Fruit fly (Drosophila melanogaster) whole organism, pupa: ENCODE data around the gene CG11693.

Experiments used
- CG10348 ChIP-seq: fragments of 200-800 bp; sonication (Bioruptor generic); IDR thresholded peaks from 2 replicates; pipeline ENCODE4 v1.3.6; 2022; ENCODE audit warnings: missing biosample characterization, missing genetic modification characterization
- CG12605 ChIP-seq: fragments of 200-800 bp; sonication (Bioruptor generic); IDR thresholded peaks from 2 replicates; pipeline ENCODE4 v1.3.6; 2022; ENCODE audit warnings: missing biosample characterization, missing genetic modification characterization
- CG13204 ChIP-seq: fragments of 200-800 bp; sonication (Bioruptor generic); optimal IDR thresholded peaks from 2 replicates; lab custom pipeline; 2018; ENCODE audit warnings: missing biosample characterization, mild to moderate bottlenecking, missing genetic modification characterization, moderate library complexity
- CG14655 ChIP-seq: fragments of 200-800 bp; sonication (Bioruptor generic); optimal IDR thresholded peaks from 3 replicates; lab custom pipeline; 2017; ENCODE audit warnings: mild to moderate bottlenecking, missing biosample characterization, missing genetic modification reagents, missing genetic modification characterization
- CG15710 ChIP-seq: fragments of 200-800 bp; sonication (Bioruptor generic); optimal IDR thresholded peaks from 2 replicates; lab custom pipeline; 2018; ENCODE audit warnings: missing biosample characterization, mild to moderate bottlenecking, missing genetic modification characterization, moderate library complexity
- CG17806 ChIP-seq: fragments of 200-800 bp; sonication (Bioruptor generic); optimal IDR thresholded peaks from 2 replicates; lab custom pipeline; 2018; ENCODE audit warnings: missing biosample characterization, mild to moderate bottlenecking, missing genetic modification characterization, moderate library complexity
- CG32121 ChIP-seq: fragments of 200-800 bp; sonication (Bioruptor generic); IDR thresholded peaks from 2 replicates; pipeline ENCODE4 v1.3.6; 2022; ENCODE audit warnings: missing biosample characterization, missing genetic modification characterization
- CG34367 ChIP-seq: fragments of 200-800 bp; sonication (Bioruptor generic); optimal IDR thresholded peaks from 2 replicates; lab custom pipeline; 2018; ENCODE audit warnings: missing biosample characterization, mild to moderate bottlenecking, missing genetic modification characterization
- CG4496 ChIP-seq: fragments of 200-800 bp; sonication (Bioruptor generic); IDR thresholded peaks from 3 replicates; pipeline ENCODE4 v1.3.6; 2022; ENCODE audit warnings: missing biosample characterization, missing genetic modification characterization
- CG8159 ChIP-seq: fragments of 200-800 bp; sonication (Bioruptor generic); optimal IDR thresholded peaks from 3 replicates; lab custom pipeline; 2018; ENCODE audit warnings: missing biosample characterization, mild to moderate bottlenecking, missing genetic modification characterization, moderate library complexity
- CG8301 ChIP-seq: fragments of 200-800 bp; sonication (Bioruptor generic); optimal IDR thresholded peaks from 2 replicates; lab custom pipeline; 2018; ENCODE audit warnings: missing biosample characterization, mild to moderate bottlenecking, missing genetic modification characterization
- CG9948 ChIP-seq: fragments of 200-800 bp; sonication (Bioruptor generic); optimal IDR thresholded peaks from 2 replicates; lab custom pipeline; 2018; ENCODE audit warnings: missing biosample characterization, mild to moderate bottlenecking, missing genetic modification characterization, moderate library complexity
- D1 ChIP-seq: fragments of 200-800 bp; sonication (Bioruptor generic); optimal IDR thresholded peaks from 2 replicates; lab custom pipeline; 2018; ENCODE audit warnings: missing biosample characterization, mild to moderate bottlenecking, missing genetic modification characterization, moderate library complexity
- EcR ChIP-seq: fragments of 200-800 bp; sonication (Bioruptor generic); optimal IDR thresholded peaks from 3 replicates; lab custom pipeline; 2019; ENCODE audit warnings: missing biosample characterization, missing genetic modification characterization, mild to moderate bottlenecking, moderate library complexity, missing genetic modification reagents
- Ets98B ChIP-seq: fragments of 200-800 bp; sonication (Bioruptor generic); IDR thresholded peaks from 2 replicates; pipeline ENCODE4 v1.3.6; 2022; ENCODE audit warnings: missing biosample characterization, missing genetic modification characterization
- Pif1A ChIP-seq: fragments of 200-800 bp; sonication (Bioruptor generic); optimal IDR thresholded peaks from 3 replicates; lab custom pipeline; 2016; ENCODE audit warnings: missing biosample characterization, missing genetic modification characterization
- Pif1B ChIP-seq: fragments of 200-800 bp; sonication (Bioruptor generic); optimal IDR thresholded peaks from 3 replicates; lab custom pipeline; 2016; ENCODE audit warnings: missing biosample characterization, missing genetic modification characterization
- Snoo ChIP-seq: fragments of 200-800 bp; sonication (Bioruptor generic); optimal IDR thresholded peaks from 3 replicates; lab custom pipeline; 2017; ENCODE audit warnings: missing biosample characterization, mild to moderate bottlenecking, missing genetic modification characterization, inconsistent platforms
- fd96Ca ChIP-seq: fragments of 200-800 bp; sonication (Bioruptor generic); IDR thresholded peaks from 3 replicates; pipeline ENCODE4 v1.3.6; 2022; ENCODE audit warnings: missing biosample characterization, missing genetic modification characterization
- gl ChIP-seq: fragments of 200-800 bp; sonication (Bioruptor generic); optimal IDR thresholded peaks from 2 replicates; lab custom pipeline; 2018; ENCODE audit warnings: missing biosample characterization, mild to moderate bottlenecking, missing genetic modification characterization
- rn ChIP-seq: fragments of 200-800 bp; sonication (Bioruptor generic); IDR thresholded peaks from 2 replicates; pipeline ENCODE4 v1.3.6; 2022; ENCODE audit warnings: missing biosample characterization, missing genetic modification characterization

CG11693 gene

DNA sequence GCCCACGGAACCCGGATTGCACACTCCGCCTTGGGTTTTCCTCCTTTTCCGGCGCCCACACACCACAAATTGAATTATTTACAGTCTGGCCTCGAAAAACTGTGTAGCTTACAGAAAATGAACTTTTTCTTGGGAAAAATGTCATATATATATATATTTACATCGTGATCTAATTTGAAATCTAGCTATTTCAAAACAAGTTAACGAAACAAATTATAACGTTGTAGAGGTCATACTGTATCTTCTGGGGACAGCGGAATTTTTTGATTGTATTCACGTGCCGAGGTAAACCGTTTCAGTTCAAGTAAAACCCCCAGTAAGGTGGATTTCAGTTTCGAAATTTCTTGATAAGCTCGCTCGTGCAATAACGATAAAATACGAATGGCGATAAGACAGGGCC is 43.9 kb upstream of the CG11693 start:
- no peak for TF ChIP-seq CG10348
- peak; percentile 74 for TF ChIP-seq CG32121 (GFP tag; lab: Robert Waterston, UW)
- peak; percentile 9 for TF ChIP-seq Pif1A (GFP tag; lab: Kevin White, UChicago)
- TF ChIP-seq CG8159 (tag; lab: Kevin White, UChicago), result no peak
- peak; percentile 51 for TF ChIP-seq Snoo (tag; lab: Kevin White, UChicago)
- TF ChIP-seq CG4496 (GFP tag; lab: Robert Waterston, UW), result peak; percentile 72; the same call in 2 of the 3 replicates
- TF ChIP-seq gl (tag; lab: Kevin White, UChicago), result no peak
- TF ChIP-seq CG12605 (GFP tag; lab: Robert Waterston, UW), result peak; percentile 82
- TF ChIP-seq CG17806, result peak; percentile 3
- TF ChIP-seq Ets98B, result peak; percentile 66

- TF ChIP-seq CG14655 (no peak), fd96Ca (GFP tag; lab: Robert Waterston, UW) (no peak), CG12605 (GFP tag; lab: Robert Waterston, UW) (no peak), CG15710 (no peak), CG4496 (GFP tag; lab: Robert Waterston, UW) (no peak), CG8159 (tag; lab: Kevin White, UChicago) (no peak), Ets98B (no peak), CG34367 (tag; lab: Kevin White, UChicago) (no peak), CG9948 (tag; lab: Kevin White, UChicago) (no peak), CG17806 (no peak), Snoo (tag; lab: Kevin White, UChicago) (no peak), rn (GFP tag; lab: Robert Waterston, UW) (no peak), CG8301 (tag; lab: Kevin White, UChicago) (no peak), Pif1B (GFP tag; lab: Kevin White, UChicago) (no peak), CG32121 (GFP tag; lab: Robert Waterston, UW) (no peak), CG10348 (no peak)
Observed at dm6 chr3R:8353994-8354393, 43.4 kb upstream of the CG11693 start.

- TF ChIP-seq Ets98B (no peak), CG10348 (no peak), D1 (tag; lab: Kevin White, UChicago) (no peak), CG17806 (no peak), EcR (no peak), CG13204 (GFP tag; lab: Kevin White, UChicago) (no peak), CG9948 (tag; lab: Kevin White, UChicago) (no peak), Pif1A (GFP tag; lab: Kevin White, UChicago) (no peak), CG34367 (tag; lab: Kevin White, UChicago) (no peak), CG8159 (tag; lab: Kevin White, UChicago) (no peak), gl (tag; lab: Kevin White, UChicago) (no peak), CG8301 (tag; lab: Kevin White, UChicago) (no peak), Snoo (tag; lab: Kevin White, UChicago) (no peak), CG32121 (GFP tag; lab: Robert Waterston, UW) (no peak; the same call in 1 of the 2 replicates), rn (GFP tag; lab: Robert Waterston, UW) (no peak), fd96Ca (GFP tag; lab: Robert Waterston, UW) (no peak), CG4496 (GFP tag; lab: Robert Waterston, UW) (no peak), Pif1B (GFP tag; lab: Kevin White, UChicago) (no peak), CG12605 (GFP tag; lab: Robert Waterston, UW) (no peak; the same call in 1 of the 2 replicates), CG15710 (no peak)
Observed at dm6 chr3R:8352961-8353728, 42.6 kb upstream of the CG11693 start.

DNA sequence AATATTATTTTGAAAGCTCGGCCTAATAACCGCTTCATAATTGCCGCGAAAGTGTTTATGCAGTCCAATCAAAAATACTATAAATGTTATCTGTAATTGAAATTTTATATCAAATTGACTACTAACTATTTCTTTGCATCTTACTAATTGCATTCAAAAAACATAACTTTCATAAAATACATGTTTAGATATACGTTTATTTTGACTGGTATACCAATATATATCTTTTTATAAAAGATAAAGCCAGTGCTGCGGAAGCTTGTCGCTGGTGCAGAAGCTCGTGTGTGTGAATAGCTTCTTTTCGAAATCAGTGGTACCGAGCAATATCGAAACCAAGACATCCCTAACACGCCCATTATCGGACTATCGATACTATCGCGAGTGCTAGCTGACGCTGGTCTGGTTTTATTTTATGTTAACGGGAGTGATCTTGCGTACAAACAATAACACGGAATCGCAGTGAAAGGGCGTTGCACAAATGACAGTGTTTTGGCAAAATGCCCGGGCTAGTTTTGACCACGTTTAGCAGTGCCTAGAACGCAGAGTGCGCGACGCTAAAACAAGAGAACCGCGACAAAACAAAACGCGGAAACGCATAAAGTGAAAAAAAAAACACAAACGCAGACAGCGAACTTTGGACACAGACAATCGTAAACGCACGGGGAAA is 39.0 kb upstream of the CG11693 start, which contains the start of gene Atg13:
Gene Atg13, plus strand, starts transcription at position 367 of the 667 bp plus-strand sequence.
- TF ChIP-seq rn (GFP tag; lab: Robert Waterston, UW) (no peak), CG17806 (peak; percentile 45), CG4496 (GFP tag; lab: Robert Waterston, UW) (peak; percentile 84), CG10348 (no peak), Pif1B (GFP tag; lab: Kevin White, UChicago) (no peak), D1 (tag; lab: Kevin White, UChicago) (no peak), Snoo (tag; lab: Kevin White, UChicago) (peak; percentile 50), CG9948 (tag; lab: Kevin White, UChicago) (peak; percentile 2), Ets98B (peak; percentile 71), CG8301 (tag; lab: Kevin White, UChicago) (peak; percentile 83), CG14655 (no peak), CG34367 (tag; lab: Kevin White, UChicago) (peak; percentile 71), Pif1A (GFP tag; lab: Kevin White, UChicago) (no peak), CG15710 (peak; percentile 42), CG13204 (GFP tag; lab: Kevin White, UChicago) (no peak), CG12605 (GFP tag; lab: Robert Waterston, UW) (peak; percentile 87), CG32121 (GFP tag; lab: Robert Waterston, UW) (peak; percentile 79), gl (tag; lab: Kevin White, UChicago) (peak; percentile 94), CG8159 (tag; lab: Kevin White, UChicago) (peak; percentile 63), EcR (peak; percentile 30), fd96Ca (GFP tag; lab: Robert Waterston, UW) (peak; percentile 66; the same call in 2 of the 3 replicates)
- TF ChIP-seq, all 21 proteins: peak for 14

DNA sequence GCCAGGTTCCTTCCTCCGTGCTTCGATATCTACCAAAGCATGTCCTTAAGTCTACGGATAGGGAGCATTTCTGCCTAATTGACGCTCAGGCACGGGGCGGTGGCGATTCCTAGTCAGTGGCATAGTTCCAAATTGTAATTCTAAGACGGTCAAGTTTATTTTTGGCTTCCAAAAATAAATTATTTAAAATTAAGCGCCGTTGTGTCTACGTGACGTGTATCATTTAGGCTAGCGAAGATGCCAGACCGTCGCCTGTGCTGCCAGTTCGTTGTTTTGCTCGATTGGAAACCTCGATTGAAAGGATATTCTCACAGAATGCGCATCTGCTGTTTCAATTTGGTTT is 38.5 kb upstream of the CG11693 start:
- TF ChIP-seq Pif1B (GFP tag; lab: Kevin White, UChicago), result no peak
- TF ChIP-seq CG12605 (GFP tag; lab: Robert Waterston, UW), result no peak
- TF ChIP-seq Snoo (tag; lab: Kevin White, UChicago), result no peak
- TF ChIP-seq rn (GFP tag; lab: Robert Waterston, UW), result no peak
- TF ChIP-seq CG9948 (tag; lab: Kevin White, UChicago), result no peak
- TF ChIP-seq CG34367 (tag; lab: Kevin White, UChicago), result no peak
- TF ChIP-seq Ets98B, result no peak
- TF ChIP-seq D1 (tag; lab: Kevin White, UChicago), result no peak
- TF ChIP-seq CG4496 (GFP tag; lab: Robert Waterston, UW), result no peak
- no peak for TF ChIP-seq gl (tag; lab: Kevin White, UChicago)
- TF ChIP-seq CG10348, result no peak
- no peak for TF ChIP-seq EcR
- no peak for TF ChIP-seq Pif1A (GFP tag; lab: Kevin White, UChicago)
- no peak for TF ChIP-seq CG8301 (tag; lab: Kevin White, UChicago)
- no peak for TF ChIP-seq fd96Ca (GFP tag; lab: Robert Waterston, UW)
- no peak for TF ChIP-seq CG15710
- TF ChIP-seq CG17806, result no peak
- no peak for TF ChIP-seq CG13204 (GFP tag; lab: Kevin White, UChicago)
